Fruit fly (Drosophila melanogaster) whole organism: ENCODE data around the gene gogo.

Source experiments
- CG8478 ChIP-seq: fragments of >200 bp; optimal IDR thresholded peaks from 2 replicates; lab custom pipeline; 2018; ENCODE audit warnings: inconsistent platforms
- Dll ChIP-seq: fragments of >200 bp; optimal IDR thresholded peaks from 2 replicates; lab custom pipeline; 2017
- EcR ChIP-seq, 2 experiments: fragments of >200 bp; optimal IDR thresholded peaks; 2 replicates each; lab custom pipeline; 2017; ENCODE audit warnings: missing biosample characterization in 2 of 2, missing genetic modification characterization in 2 of 2, missing genetic modification reagents in 2 of 2
- pan ChIP-seq: fragments of >200 bp; optimal IDR thresholded peaks from 2 replicates; lab custom pipeline; 2017
- psq ChIP-seq: fragments of >200 bp; optimal IDR thresholded peaks from 2 replicates; lab custom pipeline; 2017
- usp ChIP-seq: fragments of >200 bp; optimal IDR thresholded peaks from 2 replicates; lab custom pipeline; 2017; ENCODE audit warnings: missing biosample characterization, missing genetic modification characterization, mixed read lengths

The gogo gene

dm6 chr3L:20295095-20295494 lies at the start of gene gogo:
gogo (minus strand) TSS chr3L:20295133.
- TF ChIP-seq pan (lab: Kevin White, UChicago) (no peak), Dll (no peak), EcR (GFP tag; optimal IDR thresholded peaks at IDR 0.05; lab: Kevin White, UChicago) (no peak), psq (lab: Kevin White, UChicago) (no peak), usp (no peak)

dm6 chr3L:20342334-20342733 lies 47.4 kb upstream of the gogo start, which contains the start of gene Spn77Bc:
Spn77Bc (plus strand) TSS chr3L:20342634.
- TF ChIP-seq CG8478 (lab: Kevin White, UChicago), result no peak
- TF ChIP-seq psq (lab: Kevin White, UChicago), result no peak
- TF ChIP-seq EcR (GFP tag; optimal IDR thresholded peaks at IDR 0.05; lab: Kevin White, UChicago), result no peak
- TF ChIP-seq pan (lab: Kevin White, UChicago), result no peak
- no peak for TF ChIP-seq Dll
- no peak for TF ChIP-seq usp

- no peak for TF ChIP-seq pan (lab: Kevin White, UChicago)
- no peak for TF ChIP-seq usp
- no peak for TF ChIP-seq psq (lab: Kevin White, UChicago)
- no peak for TF ChIP-seq Dll
- no peak for TF ChIP-seq CG8478 (lab: Kevin White, UChicago)
- TF ChIP-seq EcR (GFP tag; optimal IDR thresholded peaks at IDR 0.05; lab: Kevin White, UChicago), result no peak
Observed at dm6 chr3L:20320652-20321051, 25.7 kb upstream of the gogo start, which contains the start of gene Spn77Bb. Spn77Bb (plus strand) TSS chr3L:20320952.

dm6 chr3L:20320044-20320443 lies 25.1 kb upstream of the gogo start:
- TF ChIP-seq EcR (GFP tag; optimal IDR thresholded peaks at IDR 0.05; lab: Kevin White, UChicago) (no peak), psq (lab: Kevin White, UChicago) (no peak)

dm6 chr3L:20317751-20318150 lies 22.8 kb upstream of the gogo start:
- TF ChIP-seq Dll, result no peak
- no peak for TF ChIP-seq psq (lab: Kevin White, UChicago)
- no peak for TF ChIP-seq pan (lab: Kevin White, UChicago)
- no peak for TF ChIP-seq usp
- TF ChIP-seq EcR (GFP tag; optimal IDR thresholded peaks at IDR 0.05; lab: Kevin White, UChicago), result no peak
- TF ChIP-seq CG8478 (lab: Kevin White, UChicago), result no peak

dm6 chr3L:20316956-20317589 lies 22.1 kb upstream of the gogo start, which contains the start of gene Spn77Ba:
Spn77Ba (plus strand) TSS chr3L:20317190.
- TF ChIP-seq Dll (no peak), EcR (GFP tag; optimal IDR thresholded peaks at IDR 0.05; lab: Kevin White, UChicago) (no peak), pan (lab: Kevin White, UChicago) (no peak), usp (no peak), psq (lab: Kevin White, UChicago) (no peak), CG8478 (lab: Kevin White, UChicago) (no peak)

- no peak for TF ChIP-seq psq (lab: Kevin White, UChicago)
- TF ChIP-seq usp, result no peak
- TF ChIP-seq EcR (GFP tag; optimal IDR thresholded peaks at IDR 0.05; lab: Kevin White, UChicago), result no peak
- TF ChIP-seq Dll, result no peak
- TF ChIP-seq pan (lab: Kevin White, UChicago), result no peak
- no peak for TF ChIP-seq CG8478 (lab: Kevin White, UChicago)
Observed at dm6 chr3L:20313469-20313868, 18.5 kb upstream of the gogo start, which contains the start of gene alphaSnap. alphaSnap (plus strand) TSS chr3L:20313632.

dm6 chr3L:20309758-20310733 lies 15.1 kb upstream of the gogo start:
- no peak for TF ChIP-seq pan (lab: Kevin White, UChicago)
- TF ChIP-seq CG8478 (lab: Kevin White, UChicago), result no peak

- TF ChIP-seq Dll, result no peak
Observed at dm6 chr3L:20309354-20309753, 14.4 kb upstream of the gogo start, which contains the start of gene polo. polo (plus strand) TSS chr3L:20309654.

dm6 chr3L:20306142-20306541 lies 11.2 kb upstream of the gogo start, which contains the start of gene CG32225:
CG32225 (minus strand) TSS chr3L:20306283.
- TF ChIP-seq psq (lab: Kevin White, UChicago), result no peak
- no peak for TF ChIP-seq EcR (GFP tag; optimal IDR thresholded peaks at IDR 0.05; lab: Kevin White, UChicago)
- no peak for TF ChIP-seq usp
- TF ChIP-seq pan (lab: Kevin White, UChicago), result no peak
- TF ChIP-seq CG8478 (lab: Kevin White, UChicago), result no peak
- TF ChIP-seq Dll, result no peak

dm6 chr3L:20302081-20302630 lies 7.2 kb upstream of the gogo start, which contains the start of gene Pex23:
Pex23 (minus strand) TSS chr3L:20302141.
- no peak for TF ChIP-seq EcR (GFP tag; optimal IDR thresholded peaks at IDR 0.05; lab: Kevin White, UChicago)
- TF ChIP-seq psq (lab: Kevin White, UChicago), result no peak
- no peak for TF ChIP-seq usp
- no peak for TF ChIP-seq CG8478 (lab: Kevin White, UChicago)
- no peak for TF ChIP-seq Dll
- TF ChIP-seq pan (lab: Kevin White, UChicago), result no peak

dm6 chr3L:20299110-20299509 lies 4.2 kb upstream of the gogo start, which contains the start of gene SCCRO4:
SCCRO4 (plus strand) TSS chr3L:20299410.
- TF ChIP-seq Dll (no peak), usp (no peak), pan (lab: Kevin White, UChicago) (no peak), CG8478 (lab: Kevin White, UChicago) (no peak), EcR (GFP tag; optimal IDR thresholded peaks at IDR 0.05; lab: Kevin White, UChicago) (no peak), psq (lab: Kevin White, UChicago) (no peak)
